Fruit fly (Drosophila melanogaster): Measurements from ENCODE around the gene LanA.

LanA gene

DNA sequence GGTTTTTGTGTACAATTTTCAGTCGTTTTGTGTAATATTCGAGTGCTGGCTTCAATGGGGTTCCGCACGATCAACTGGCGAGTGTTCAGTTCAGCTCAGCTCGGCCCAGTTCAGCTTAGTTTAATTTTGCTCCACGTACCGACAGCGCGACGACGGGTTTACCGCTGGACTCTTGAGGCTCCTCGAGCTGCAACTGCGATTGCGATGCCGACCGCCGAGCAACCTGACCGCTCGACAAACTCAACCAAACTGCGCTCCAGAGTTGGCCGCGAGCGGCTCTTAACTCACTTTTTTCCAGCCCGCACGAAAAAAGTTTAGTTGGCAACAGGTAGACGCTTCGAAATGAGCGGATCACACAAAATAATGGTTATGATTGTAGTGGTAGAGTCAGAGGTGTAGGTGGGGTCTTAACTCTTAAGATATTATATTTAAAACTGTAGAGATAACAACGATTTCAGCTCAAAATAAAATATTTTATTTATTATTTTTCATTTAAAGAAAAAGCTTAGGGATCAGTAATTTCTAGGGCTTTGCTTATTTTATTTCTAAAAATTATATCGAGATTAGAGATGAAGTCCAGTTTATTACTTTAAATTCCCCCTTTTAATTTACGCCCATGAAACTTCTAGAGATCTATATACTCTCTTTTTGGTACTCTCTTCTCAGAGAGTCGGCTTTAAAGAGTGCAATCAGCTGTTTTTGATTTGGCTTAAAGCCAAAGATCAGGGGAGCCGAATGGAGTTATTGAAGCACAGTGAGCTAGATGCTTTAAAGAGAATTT lies 38.8 kb upstream of the LanA start, which contains the start of gene Best2:
Gene Best2, minus strand, starts transcription at position 258 of the 781 bp plus-strand sequence.
- TF ChIP-seq ham (GFP tag; IDR thresholded peaks at IDR 0.05) (peak; percentile 76; the same call in 1 of the 2 replicates), jigr1 (GFP tag; IDR thresholded peaks at IDR 0.05) (peak; percentile 76; the same call in 2 of the 3 replicates), CG18619 (GFP tag; optimal IDR thresholded peaks at IDR 0.05) (peak; percentile 78), CG8765 (GFP tag; IDR thresholded peaks at IDR 0.05) (no peak), org-1 (GFP tag; optimal IDR thresholded peaks at IDR 0.05) (peak; percentile 75), CG2129 (GFP tag; IDR thresholded peaks at IDR 0.05; ENCODE audit: partially characterized antibody) (no peak), CG6813 (GFP tag; optimal IDR thresholded peaks at IDR 0.05) (peak; percentile 65), Sox100B (GFP tag; optimal IDR thresholded peaks at IDR 0.05) (peak; percentile 90), CG14014 (GFP tag; IDR thresholded peaks at IDR 0.05) (peak; percentile 94), crol (GFP tag; IDR thresholded peaks at IDR 0.05) (no peak), repo (GFP tag; optimal IDR thresholded peaks at IDR 0.05) (no peak), schlank (tag; optimal IDR thresholded peaks at IDR 0.05) (peak; percentile 50), Taf1 (GFP tag; IDR thresholded peaks at IDR 0.05) (peak; percentile 89), zf30C (GFP tag; optimal IDR thresholded peaks at IDR 0.05) (no peak), CG9932 (GFP tag; IDR thresholded peaks at IDR 0.05) (peak; percentile 97), Sry-δ (GFP tag; optimal IDR thresholded peaks at IDR 0.05) (peak; percentile 22), BtbVII (GFP tag; optimal IDR thresholded peaks at IDR 0.05) (peak; percentile 81), CG17328 (GFP tag; IDR thresholded peaks at IDR 0.05) (peak; percentile 87), lbe (GFP tag; optimal IDR thresholded peaks at IDR 0.05) (peak; percentile 89), CG31388 (GFP tag; optimal IDR thresholded peaks at IDR 0.05) (peak; percentile 39), CG2678 (tag; optimal IDR thresholded peaks at IDR 0.05) (peak; percentile 94), CG10147 (GFP tag; optimal IDR thresholded peaks at IDR 0.05) (peak; percentile 74), Dfd (GFP tag; optimal IDR thresholded peaks at IDR 0.05) (no peak), CkIIα-i1 (GFP tag; IDR thresholded peaks at IDR 0.05) (no peak; the same call in 1 of the 2 replicates), CG11696 (GFP tag; IDR thresholded peaks at IDR 0.05) (peak; percentile 63; the same call in 1 of the 2 replicates), cad (GFP tag; optimal IDR thresholded peaks at IDR 0.05) (no peak), bigmax (GFP tag; optimal IDR thresholded peaks at IDR 0.05) (no peak), CG5953 (GFP tag; IDR thresholded peaks at IDR 0.05) (peak; percentile 77), CG3281 (GFP tag; optimal IDR thresholded peaks at IDR 0.05) (peak; percentile 85), emc (GFP tag; optimal IDR thresholded peaks at IDR 0.05) (peak; percentile 43), CG2875 (GFP tag; optimal IDR thresholded peaks at IDR 0.05) (peak; percentile 68), CG14860 (GFP tag; IDR thresholded peaks at IDR 0.05; ENCODE audit: partially characterized antibody) (no peak), CG7556 (GFP tag; optimal IDR thresholded peaks at IDR 0.05) (peak; percentile 92), CG32772 (GFP tag; IDR thresholded peaks at IDR 0.05) (peak; percentile 90), Deaf1 (tag; optimal IDR thresholded peaks at IDR 0.05) (peak; percentile 65), ac (GFP tag; optimal IDR thresholded peaks at IDR 0.05) (no peak), slbo (GFP tag; IDR thresholded peaks at IDR 0.05) (peak; percentile 91), CG13123 (GFP tag; optimal IDR thresholded peaks at IDR 0.05) (peak; percentile 10), yki (optimal IDR thresholded peaks at IDR 0.05) (no peak), HmgD (GFP tag; optimal IDR thresholded peaks at IDR 0.05) (no peak), CG31224 (GFP tag; IDR thresholded peaks at IDR 0.05) (peak; percentile 89), dmrt11E (tag; optimal IDR thresholded peaks at IDR 0.05) (peak; percentile 79), en (GFP tag; optimal IDR thresholded peaks at IDR 0.05) (peak; percentile 23), Rfx (GFP tag; IDR thresholded peaks at IDR 0.05) (peak; percentile 95), Atf6 (GFP tag; IDR thresholded peaks at IDR 0.05) (peak; percentile 93), CG7745 (tag; optimal IDR thresholded peaks at IDR 0.05) (no peak), oc (tag; optimal IDR thresholded peaks at IDR 0.05) (peak; percentile 73), HLH4C (GFP tag; IDR thresholded peaks at IDR 0.05; ENCODE audit: partially characterized antibody) (no peak), aop (GFP tag; IDR thresholded peaks at IDR 0.05) (no peak), CG3407 (GFP tag; optimal IDR thresholded peaks at IDR 0.05) (peak; percentile 64)
